Worm (Caenorhabditis elegans): Measurements from ENCODE around the gene F14D7.9.

Gene F14D7.9

ce11 chrV:14294396-14294795, at the start of gene F14D7.9:
Gene F14D7.9, plus strand, starts transcription at chrV:14294696.
- no peak for TF ChIP-seq ceh-79 (tag; optimal IDR thresholded peaks at IDR 0.05)

- no peak for TF ChIP-seq K12H6.12 (tag; optimal IDR thresholded peaks at IDR 0.05)
- no peak for TF ChIP-seq snpc-3.4 (tag; optimal IDR thresholded peaks at IDR 0.05)
- no peak for TF ChIP-seq B0035.1 (tag; optimal IDR thresholded peaks at IDR 0.05)
- no peak for TF ChIP-seq ztf-6 (GFP tag; IDR thresholded peaks at IDR 0.05)
- no peak for TF ChIP-seq F57C9.4 (tag; optimal IDR thresholded peaks at IDR 0.05)
- no peak for TF ChIP-seq hrde-1 (tag; optimal IDR thresholded peaks at IDR 0.05; ENCODE audit: borderline replicate concordance)
These were observed 47.7 kb upstream of the F14D7.9 start, which contains the start of gene K02E11.3 for ce11 chrV:14246761-14247160. Gene K02E11.3, minus strand, starts transcription at chrV:14246861.

ce11 chrV:14248025-14248424, 46.5 kb upstream of the F14D7.9 start, which contains the start of gene K02E11.4:
Gene K02E11.4, minus strand, starts transcription at chrV:14248125.
- TF ChIP-seq nfya-2 (GFP tag; IDR thresholded peaks at IDR 0.05): no peak
- TF ChIP-seq K11D2.4 (GFP tag; IDR thresholded peaks at IDR 0.05): no peak

DNA sequence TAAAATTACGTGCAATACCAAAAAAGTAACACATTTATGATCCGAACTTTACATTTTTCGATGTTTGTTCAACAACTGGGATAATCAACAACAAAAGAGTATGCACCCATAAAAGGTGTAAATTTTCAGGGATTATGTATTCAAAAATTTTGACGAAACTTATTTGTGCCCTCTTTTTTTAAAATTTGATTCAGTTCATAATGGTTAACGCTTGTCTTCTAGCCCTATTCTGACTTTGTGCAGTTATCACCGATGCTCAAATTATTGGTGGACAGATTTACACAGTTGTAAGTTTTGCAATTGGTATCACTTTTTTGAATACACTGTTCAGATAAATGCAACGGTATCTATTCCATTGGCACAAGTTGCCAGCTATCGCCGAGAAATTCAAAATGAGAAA, 45.8 kb upstream of the F14D7.9 start, which contains the start of gene K02E11.6:
K02E11.6 (plus strand) TSS at position 149 of the 400 bp plus-strand sequence.
- TF ChIP-seq hlh-12 (tag; optimal IDR thresholded peaks at IDR 0.05) (no peak), ztf-3 (GFP tag; optimal IDR thresholded peaks at IDR 0.05) (no peak), nhr-90 (tag; optimal IDR thresholded peaks at IDR 0.05) (no peak), B0336.3 (GFP tag; IDR thresholded peaks at IDR 0.05) (no peak), atf-7 (tag; optimal IDR thresholded peaks at IDR 0.05) (no peak), nhr-179 (tag; optimal IDR thresholded peaks at IDR 0.05) (no peak), somi-1 (GFP tag; optimal IDR thresholded peaks at IDR 0.05) (no peak), snpc-4 (GFP tag; optimal IDR thresholded peaks at IDR 0.05) (no peak), snpc-4 (tag; optimal IDR thresholded peaks at IDR 0.05) (no peak), repo-1 (tag; optimal IDR thresholded peaks at IDR 0.05) (no peak), ceh-100 (GFP tag; IDR thresholded peaks at IDR 0.05) (no peak), ztf-26 (tag; optimal IDR thresholded peaks at IDR 0.05) (no peak)

ce11 chrV:14252025-14252424, 42.5 kb upstream of the F14D7.9 start, which contains the start of gene K02E11.5:
Gene K02E11.5, plus strand, starts transcription at chrV:14252325.
- TF ChIP-seq F37B4.10 (GFP tag; IDR thresholded peaks at IDR 0.05) (no peak), ZK185.1 (tag; optimal IDR thresholded peaks at IDR 0.05; ENCODE audit: poor library complexity, severe bottlenecking) (no peak), ztf-22 (GFP tag; optimal IDR thresholded peaks at IDR 0.05) (no peak)

DNA sequence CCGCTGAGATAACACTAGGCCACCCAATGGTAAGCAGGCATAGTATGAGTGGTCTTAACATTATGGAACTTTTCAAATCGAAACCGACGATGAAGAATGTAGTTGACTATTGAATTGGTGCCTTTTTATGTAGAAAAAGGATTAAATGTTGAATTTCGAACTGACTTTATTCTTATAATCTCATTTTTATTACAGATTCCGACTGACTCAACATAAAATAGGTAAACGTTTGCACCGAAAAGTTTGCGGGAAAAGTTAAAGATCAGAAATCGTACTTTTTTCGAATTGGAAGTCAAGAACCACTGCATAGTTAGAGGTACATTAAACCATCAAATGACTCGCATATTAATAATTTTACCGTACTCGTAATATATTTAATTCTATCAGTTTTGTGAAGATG, 40.3 kb upstream of the F14D7.9 start, which contains the start of gene K02E11.7:
K02E11.7 (minus strand) TSS at position 101 of the 400 bp plus-strand sequence.
- TF ChIP-seq ceh-79 (tag; optimal IDR thresholded peaks at IDR 0.05) (no peak), let-607 (tag; optimal IDR thresholded peaks at IDR 0.05) (no peak), athp-1 (tag; optimal IDR thresholded peaks at IDR 0.05) (no peak)

DNA sequence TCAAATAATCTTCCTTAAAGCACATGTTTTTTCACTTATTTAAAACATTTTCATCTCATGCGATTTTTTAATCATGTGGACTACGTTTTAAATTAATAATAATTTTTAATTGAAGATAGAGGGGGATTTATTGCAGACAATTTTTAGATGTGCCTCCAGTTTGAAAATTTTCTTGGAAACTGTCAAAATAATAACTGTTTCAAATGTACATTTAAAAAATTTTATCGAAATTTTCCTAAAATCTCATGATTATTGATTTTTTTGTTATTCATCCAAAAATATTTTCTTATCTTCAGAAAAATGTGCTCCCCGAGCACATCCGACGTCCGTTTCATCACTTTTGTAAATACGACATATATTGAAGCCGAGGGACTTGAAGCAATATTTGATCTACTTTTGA, 37.7 kb upstream of the F14D7.9 start, which contains the start of gene sre-8:
sre-8 (plus strand) TSS at position 301 of the 400 bp plus-strand sequence.
- TF ChIP-seq hlh-26 (GFP tag; conservative IDR thresholded peaks at IDR 0.05): no peak
- no peak for TF ChIP-seq F23B12.7 (tag; optimal IDR thresholded peaks at IDR 0.05; ENCODE audit: insufficient read depth)
- no peak for TF ChIP-seq aptf-2 (GFP tag; conservative IDR thresholded peaks at IDR 0.05)
- no peak for TF ChIP-seq ceh-79 (tag; optimal IDR thresholded peaks at IDR 0.05)
- no peak for TF ChIP-seq ceh-100 (GFP tag; IDR thresholded peaks at IDR 0.05)
- TF ChIP-seq ztf-18 (tag; optimal IDR thresholded peaks at IDR 0.05): no peak
- TF ChIP-seq Y53G8AR.9 (GFP tag; conservative IDR thresholded peaks at IDR 0.05): no peak
- TF ChIP-seq madf-3 (GFP tag; IDR thresholded peaks at IDR 0.05): no peak
- TF ChIP-seq zim-3 (tag; optimal IDR thresholded peaks at IDR 0.05): no peak
- TF ChIP-seq sdz-38 (tag; optimal IDR thresholded peaks at IDR 0.05): no peak
- TF ChIP-seq aptf-3 (GFP tag; IDR thresholded peaks at IDR 0.05): no peak
- TF ChIP-seq T07F8.4 (tag; optimal IDR thresholded peaks at IDR 0.05): no peak
- TF ChIP-seq let-607 (tag; optimal IDR thresholded peaks at IDR 0.05): no peak
- TF ChIP-seq madf-10 (tag; optimal IDR thresholded peaks at IDR 0.05): no peak
- TF ChIP-seq gei-17 (GFP tag; optimal IDR thresholded peaks at IDR 0.05): no peak
